Fruit fly (Drosophila melanogaster) whole organism, embryonic: ENCODE measurements around the gene CG44094.

Source experiments
- ATbp ChIP-seq: fragments of 200-800 bp; sonication (Bioruptor generic); optimal IDR thresholded peaks from 2 replicates; lab custom pipeline; 2017; ENCODE audit warnings: missing biosample characterization, mild to moderate bottlenecking, missing genetic modification characterization, missing genetic modification reagents
- Antp ChIP-seq: fragments of 200-800 bp; sonication (Bioruptor generic); optimal IDR thresholded peaks from 3 replicates; lab custom pipeline; 2016; ENCODE audit warnings: missing biosample characterization, missing genetic modification characterization
- Bgb ChIP-seq: fragments of 200-800 bp; sonication (Bioruptor generic); IDR thresholded peaks from 2 replicates; pipeline ENCODE4 v1.3.6; 2022; ENCODE audit warnings: missing biosample characterization, missing genetic modification characterization; ENCODE audit not compliant: partially characterized antibody
- C15 ChIP-seq: fragments of 200-800 bp; sonication (Bioruptor generic); IDR thresholded peaks from 3 replicates; pipeline ENCODE4 v1.3.6; 2022; ENCODE audit warnings: missing biosample characterization, missing genetic modification characterization
- CG10462 ChIP-seq: fragments of 200-800 bp; sonication (Bioruptor generic); optimal IDR thresholded peaks from 2 replicates; lab custom pipeline; 2016; ENCODE audit warnings: missing biosample characterization, missing genetic modification characterization
- CG12219 ChIP-seq: fragments of 200-800 bp; sonication (Bioruptor generic); optimal IDR thresholded peaks from 3 replicates; lab custom pipeline; 2018; ENCODE audit warnings: missing biosample characterization, mild to moderate bottlenecking, missing genetic modification characterization
- CG15514 ChIP-seq: fragments of 200-800 bp; sonication (Bioruptor generic); optimal IDR thresholded peaks from 3 replicates; lab custom pipeline; 2017; ENCODE audit warnings: missing biosample characterization, missing genetic modification characterization, mild to moderate bottlenecking, moderate library complexity, missing genetic modification reagents
- CG17186 ChIP-seq: fragments of 200-800 bp; sonication (Bioruptor generic); optimal IDR thresholded peaks from 3 replicates; lab custom pipeline; 2017; ENCODE audit warnings: missing biosample characterization, missing genetic modification reagents, missing genetic modification characterization
- CG17359 ChIP-seq: fragments of 200-800 bp; sonication (Bioruptor generic); optimal IDR thresholded peaks from 3 replicates; lab custom pipeline; 2018; ENCODE audit warnings: missing biosample characterization, mild to moderate bottlenecking, missing genetic modification characterization, moderate library complexity
- CG17385 ChIP-seq: fragments of 200-800 bp; sonication (Bioruptor generic); optimal IDR thresholded peaks from 3 replicates; lab custom pipeline; 2018; ENCODE audit warnings: missing biosample characterization, mild to moderate bottlenecking, missing genetic modification characterization
- CG18476 ChIP-seq: fragments of 200-800 bp; sonication (Bioruptor generic); optimal IDR thresholded peaks from 2 replicates; lab custom pipeline; 2016; ENCODE audit warnings: missing biosample characterization, mild to moderate bottlenecking, missing genetic modification characterization
- CG2120 ChIP-seq: fragments of 200-800 bp; sonication (Bioruptor generic); optimal IDR thresholded peaks from 3 replicates; lab custom pipeline; 2016; ENCODE audit warnings: missing biosample characterization, missing genetic modification characterization
- CG2678 ChIP-seq: fragments of 200-800 bp; sonication (Bioruptor generic); optimal IDR thresholded peaks from 3 replicates; lab custom pipeline; 2019; ENCODE audit warnings: missing biosample characterization, mild to moderate bottlenecking, missing genetic modification characterization, moderate library complexity
- CG2875 ChIP-seq: fragments of 200-800 bp; sonication (Bioruptor generic); optimal IDR thresholded peaks from 2 replicates; lab custom pipeline; 2017; ENCODE audit warnings: missing biosample characterization, mild to moderate bottlenecking, missing genetic modification characterization, missing genetic modification reagents
- CG30020 ChIP-seq: fragments of 200-800 bp; optimal IDR thresholded peaks from 2 replicates; lab custom pipeline; 2019; ENCODE audit warnings: missing biosample characterization, mild to moderate bottlenecking, missing genetic modification characterization, moderate library complexity
- CG31365 ChIP-seq: fragments of 200-800 bp; sonication (Bioruptor generic); optimal IDR thresholded peaks from 2 replicates; lab custom pipeline; 2018; ENCODE audit warnings: missing biosample characterization, mild to moderate bottlenecking, missing genetic modification characterization
- CG34224 ChIP-seq: fragments of 200-800 bp; sonication (Bioruptor generic); IDR thresholded peaks from 3 replicates; pipeline ENCODE4 v1.3.6; 2022; ENCODE audit warnings: missing biosample characterization, missing genetic modification characterization; ENCODE audit not compliant: partially characterized antibody
- CG4707 ChIP-seq: fragments of 200-800 bp; sonication (Bioruptor generic); optimal IDR thresholded peaks from 2 replicates; lab custom pipeline; 2018; ENCODE audit warnings: missing biosample characterization, mild to moderate bottlenecking, missing genetic modification characterization, moderate library complexity
- CG7963 ChIP-seq: fragments of 200-800 bp; sonication (Bioruptor generic); IDR thresholded peaks from 3 replicates; pipeline ENCODE4 v1.3.6; 2022; ENCODE audit warnings: missing biosample characterization, missing genetic modification characterization; ENCODE audit not compliant: partially characterized antibody
- CG9609 ChIP-seq: fragments of 200-800 bp; sonication (Bioruptor generic); optimal IDR thresholded peaks from 3 replicates; lab custom pipeline; 2016; ENCODE audit warnings: missing biosample characterization, missing genetic modification characterization
- CoRest ChIP-seq: fragments of 200-800 bp; sonication (Bioruptor generic); optimal IDR thresholded peaks from 3 replicates; lab custom pipeline; 2018; ENCODE audit warnings: missing biosample characterization, mild to moderate bottlenecking, missing genetic modification characterization, moderate library complexity
- Dbx ChIP-seq: fragments of 200-800 bp; sonication (Bioruptor generic); IDR thresholded peaks from 3 replicates; pipeline ENCODE4 v1.3.6; 2022; ENCODE audit warnings: missing biosample characterization, missing genetic modification characterization
- Dfd ChIP-seq, 2 experiments: fragments of >200 bp; optimal IDR thresholded peaks; 2 replicates each; lab custom pipeline; 2017; ENCODE audit warnings: missing biosample characterization in 2 of 2, missing genetic modification characterization in 2 of 2
- Dref ChIP-seq: fragments of 200-800 bp; sonication (Bioruptor generic); IDR thresholded peaks from 2 replicates; pipeline ENCODE4 v1.3.6; 2022; ENCODE audit warnings: missing biosample characterization, missing genetic modification characterization
- Drgx ChIP-seq: fragments of 200-800 bp; sonication (Bioruptor generic); IDR thresholded peaks from 2 replicates; pipeline ENCODE4 v1.3.6; 2022; ENCODE audit warnings: missing biosample characterization, missing genetic modification characterization
- H15 ChIP-seq: fragments of 200-800 bp; sonication (Bioruptor generic); IDR thresholded peaks from 3 replicates; pipeline ENCODE4 v1.3.6; 2022; ENCODE audit warnings: missing biosample characterization, missing genetic modification characterization
- Hr39 ChIP-seq: fragments of >200 bp; optimal IDR thresholded peaks from 2 replicates; lab custom pipeline; 2017
- Kr ChIP-seq: fragments of 200-800 bp; sonication (Bioruptor generic); optimal IDR thresholded peaks from 2 replicates; lab custom pipeline; 2017; ENCODE audit warnings: missing biosample characterization, mild to moderate bottlenecking, missing genetic modification characterization
- Nf-YB ChIP-seq: fragments of 200-800 bp; sonication (Bioruptor generic); optimal IDR thresholded peaks from 3 replicates; lab custom pipeline; 2019; ENCODE audit warnings: missing biosample characterization, mild to moderate bottlenecking, missing genetic modification characterization, moderate library complexity
- PHDP ChIP-seq: fragments of 200-800 bp; sonication (Bioruptor generic); optimal IDR thresholded peaks from 3 replicates; lab custom pipeline; 2018; ENCODE audit warnings: missing biosample characterization, mild to moderate bottlenecking, missing genetic modification characterization, moderate library complexity
- Poxn ChIP-seq: fragments of 200-800 bp; sonication (Bioruptor generic); IDR thresholded peaks from 2 replicates; pipeline ENCODE4 v1.3.6; 2022; ENCODE audit warnings: missing biosample characterization, missing genetic modification characterization
- Rfx ChIP-seq: fragments of 200-800 bp; sonication (Bioruptor generic); IDR thresholded peaks from 2 replicates; pipeline ENCODE4 v1.3.6; 2022; ENCODE audit warnings: missing biosample characterization, missing genetic modification characterization
- Sox102F ChIP-seq: fragments of 200-800 bp; sonication (Bioruptor generic); optimal IDR thresholded peaks from 2 replicates; lab custom pipeline; 2018; ENCODE audit warnings: missing biosample characterization, mild to moderate bottlenecking, missing genetic modification characterization, moderate library complexity
- TFAM ChIP-seq: fragments of 200-800 bp; sonication (Bioruptor generic); optimal IDR thresholded peaks from 2 replicates; lab custom pipeline; 2017; ENCODE audit warnings: missing biosample characterization, missing genetic modification characterization, inconsistent platforms
- Taf1 ChIP-seq: fragments of 200-800 bp; sonication (Bioruptor generic); IDR thresholded peaks from 2 replicates; pipeline ENCODE4 v1.3.6; 2022; ENCODE audit warnings: missing biosample characterization, missing genetic modification characterization
- Xbp1 ChIP-seq: fragments of 200-800 bp; sonication (Bioruptor generic); optimal IDR thresholded peaks from 3 replicates; lab custom pipeline; 2016; ENCODE audit warnings: missing biosample characterization, mild to moderate bottlenecking, missing genetic modification characterization
- bcd ChIP-seq: fragments of 200-800 bp; sonication (Bioruptor generic); optimal IDR thresholded peaks from 2 replicates; lab custom pipeline; 2017; ENCODE audit warnings: missing biosample characterization, mild to moderate bottlenecking, missing genetic modification characterization
- chif ChIP-seq, 2 experiments: fragments of 200-800 bp; sonication (Bioruptor generic); optimal IDR thresholded peaks; 3 replicates each; lab custom pipeline; 2016; ENCODE audit warnings: missing biosample characterization in 2 of 2, missing genetic modification characterization in 2 of 2
- dm ChIP-seq: fragments of 200-800 bp; sonication (Bioruptor generic); optimal IDR thresholded peaks from 3 replicates; lab custom pipeline; 2016; ENCODE audit warnings: missing biosample characterization, missing genetic modification characterization
- dmrt99B ChIP-seq: fragments of 200-800 bp; sonication (Bioruptor generic); optimal IDR thresholded peaks from 2 replicates; lab custom pipeline; 2018; ENCODE audit warnings: missing biosample characterization, mild to moderate bottlenecking, missing genetic modification characterization, moderate library complexity
- grau ChIP-seq: fragments of 200-800 bp; optimal IDR thresholded peaks from 3 replicates; lab custom pipeline; 2019; ENCODE audit warnings: missing biosample characterization, mild to moderate bottlenecking, missing genetic modification characterization, moderate library complexity
- h ChIP-seq: fragments of >200 bp; optimal IDR thresholded peaks from 2 replicates; lab custom pipeline; 2017
- ham ChIP-seq: fragments of 200-800 bp; sonication (Bioruptor generic); IDR thresholded peaks from 2 replicates; pipeline ENCODE4 v1.3.6; 2022; ENCODE audit warnings: missing biosample characterization, missing genetic modification characterization
- hth ChIP-seq: fragments of >200 bp; optimal IDR thresholded peaks from 2 replicates; lab custom pipeline; 2017; ENCODE audit warnings: inconsistent platforms
- lmd ChIP-seq: fragments of 200-800 bp; sonication (Bioruptor generic); IDR thresholded peaks from 2 replicates; pipeline ENCODE4 v1.3.6; 2022; ENCODE audit warnings: missing biosample characterization, missing genetic modification characterization
- mam ChIP-seq: fragments of 200-800 bp; sonication (Bioruptor generic); optimal IDR thresholded peaks from 3 replicates; lab custom pipeline; 2016; ENCODE audit warnings: missing biosample characterization, missing genetic modification characterization
- mirr ChIP-seq: fragments of 200-800 bp; sonication (Bioruptor generic); optimal IDR thresholded peaks from 3 replicates; lab custom pipeline; 2018; ENCODE audit warnings: missing biosample characterization, mild to moderate bottlenecking, missing genetic modification characterization
- pzg ChIP-seq: fragments of 200-800 bp; sonication (Bioruptor generic); optimal IDR thresholded peaks from 3 replicates; lab custom pipeline; 2018; ENCODE audit warnings: missing biosample characterization, mild to moderate bottlenecking, missing genetic modification characterization, moderate library complexity
- sima ChIP-seq: fragments of 200-800 bp; sonication (Bioruptor generic); optimal IDR thresholded peaks from 2 replicates; lab custom pipeline; 2016; ENCODE audit warnings: missing biosample characterization, missing genetic modification characterization
- tna ChIP-seq: fragments of 200-800 bp; sonication (Bioruptor generic); IDR thresholded peaks from 2 replicates; pipeline ENCODE4 v1.3.6; 2022; ENCODE audit warnings: missing biosample characterization, missing genetic modification characterization; ENCODE audit not compliant: partially characterized antibody

The CG44094 gene

dm6 chr3R:14590753-14591535 lies 14.5 kb upstream of the CG44094 start (continued):
- TF ChIP-seq dm (GFP tag; lab: Kevin White, UChicago): no peak
- TF ChIP-seq Sox102F (GFP tag; lab: Kevin White, UChicago): peak; percentile 88
- no peak for TF ChIP-seq Taf1 (GFP tag; lab: Robert Waterston, UW)
- TF ChIP-seq Drgx (GFP tag; lab: Robert Waterston, UW): peak; percentile 31; the same call in 1 of the 2 replicates
- no peak for TF ChIP-seq Poxn (GFP tag; lab: Robert Waterston, UW)
- TF ChIP-seq Xbp1 (GFP tag; lab: Kevin White, UChicago): peak; percentile 83
- TF ChIP-seq lmd: peak; percentile 69
- peak; percentile 61 for TF ChIP-seq CG18476
- peak; percentile 94 for TF ChIP-seq Kr (GFP tag; lab: Kevin White, UChicago)
- no peak for TF ChIP-seq CG2120 (GFP tag; lab: Kevin White, UChicago)
- no peak for TF ChIP-seq sima
- no peak for TF ChIP-seq CG7963 (GFP tag; lab: Robert Waterston, UW)
- TF ChIP-seq CG17359 (tag; lab: Kevin White, UChicago): peak; percentile 79
- peak; percentile 57 for TF ChIP-seq CG4707
- TF ChIP-seq Dref (GFP tag; lab: Robert Waterston, UW): no peak
- peak; percentile 78 for TF ChIP-seq ATbp
- no peak for TF ChIP-seq hth
- peak; percentile 99 for TF ChIP-seq Hr39
- peak; percentile 84 for TF ChIP-seq CG10462 (GFP tag; lab: Kevin White, UChicago)
- TF ChIP-seq CG34224 (GFP tag; lab: Robert Waterston, UW): no peak
- peak; percentile 86 for TF ChIP-seq bcd (GFP tag; lab: Kevin White, UChicago)
- peak; percentile 25; the same call in 1 of the 2 replicates for TF ChIP-seq Rfx (GFP tag; lab: Robert Waterston, UW)
- peak; percentile 94 for TF ChIP-seq CoRest (tag; lab: Kevin White, UChicago)
- peak; percentile 78 for TF ChIP-seq PHDP (tag; lab: Kevin White, UChicago)
- TF ChIP-seq CG31365 (tag; lab: Kevin White, UChicago): no peak
- TF ChIP-seq h (lab: Kevin White, UChicago): no peak
- TF ChIP-seq mirr (GFP tag; lab: Kevin White, UChicago): no peak
- no peak for TF ChIP-seq CG9609 (GFP tag; lab: Kevin White, UChicago)
- TF ChIP-seq TFAM (GFP tag; lab: Kevin White, UChicago): peak; percentile 59
- TF ChIP-seq Bgb (GFP tag; lab: Robert Waterston, UW): no peak
- peak; percentile 85 for TF ChIP-seq dmrt99B (tag; lab: Kevin White, UChicago)
- TF ChIP-seq Antp (GFP tag; lab: Kevin White, UChicago): no peak
- TF ChIP-seq tna (GFP tag; lab: Robert Waterston, UW): no peak
- TF ChIP-seq chif (GFP tag; optimal IDR thresholded peaks at IDR 0.05; lab: Kevin White, UChicago): peak in 1 of 2 experiments; percentile 64
- no peak for TF ChIP-seq pzg (GFP tag; lab: Kevin White, UChicago)
- TF ChIP-seq CG30020 (tag; lab: Kevin White, UChicago): peak; percentile 73
- no peak for TF ChIP-seq mam (GFP tag; lab: Kevin White, UChicago)
- TF ChIP-seq H15 (GFP tag; lab: Robert Waterston, UW): 0 out of 3 replicates have a peak, but pooled peaks have one; percentile 45
- no peak for TF ChIP-seq C15 (GFP tag; lab: Robert Waterston, UW)
- peak; percentile 67 for TF ChIP-seq CG12219 (GFP tag; lab: Kevin White, UChicago)
- no peak for TF ChIP-seq ham (GFP tag; lab: Robert Waterston, UW)
- no peak for TF ChIP-seq Dbx (GFP tag; lab: Robert Waterston, UW)
- TF ChIP-seq Dfd (GFP tag; optimal IDR thresholded peaks at IDR 0.05; lab: Kevin White, UChicago): no peak
- TF ChIP-seq CG17385 (GFP tag; lab: Kevin White, UChicago): peak; percentile 79
- peak; percentile 24 for TF ChIP-seq CG17186
- TF ChIP-seq Nf-YB: peak; percentile 81
- peak; percentile 87 for TF ChIP-seq CG2678 (tag; lab: Kevin White, UChicago)
- no peak for TF ChIP-seq CG15514 (GFP tag; lab: Kevin White, UChicago)
- peak; percentile 87 for TF ChIP-seq grau
- TF ChIP-seq CG2875: peak; percentile 85
